Worm (Caenorhabditis elegans): ENCODE results near the gene C18D11.3.
A peak's percentile ranks its signal among the peaks of the same experiment; 100 is the strongest.

C18D11.3 gene

DNA sequence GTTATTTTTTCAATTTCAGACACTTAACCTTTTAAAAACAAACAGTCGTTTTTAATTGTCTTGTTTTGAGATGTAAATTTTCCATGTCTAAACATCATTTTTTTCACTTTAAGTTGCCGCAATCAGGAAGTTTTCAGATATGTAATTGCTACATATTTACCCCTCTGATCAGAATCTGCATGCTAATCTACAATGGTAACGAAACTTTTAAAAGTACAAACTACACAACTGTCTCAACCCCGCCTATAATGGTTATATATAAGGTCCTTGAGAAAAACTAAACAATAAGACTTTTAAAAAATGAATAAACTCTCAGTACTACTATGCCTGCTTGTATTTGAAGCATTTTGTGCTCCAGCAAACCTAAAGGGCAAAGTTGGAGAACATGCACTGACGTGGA is 14.4 kb upstream of the C18D11.3 start, which contains the start of gene C18D11.9:
TSS of gene C18D11.9 (plus strand) at position 301 of the 400 bp plus-strand sequence.
- TF ChIP-seq efl-1 (optimal IDR thresholded peaks at IDR 0.05) (no peak), efl-1 (GFP tag; optimal IDR thresholded peaks at IDR 0.05 in 1 of 2) (peak in 1 of 2 experiments; percentile 31), ets-5 (GFP tag; IDR thresholded peaks at IDR 0.05) (no peak), nhr-11 (tag; optimal IDR thresholded peaks at IDR 0.05) (no peak)

DNA sequence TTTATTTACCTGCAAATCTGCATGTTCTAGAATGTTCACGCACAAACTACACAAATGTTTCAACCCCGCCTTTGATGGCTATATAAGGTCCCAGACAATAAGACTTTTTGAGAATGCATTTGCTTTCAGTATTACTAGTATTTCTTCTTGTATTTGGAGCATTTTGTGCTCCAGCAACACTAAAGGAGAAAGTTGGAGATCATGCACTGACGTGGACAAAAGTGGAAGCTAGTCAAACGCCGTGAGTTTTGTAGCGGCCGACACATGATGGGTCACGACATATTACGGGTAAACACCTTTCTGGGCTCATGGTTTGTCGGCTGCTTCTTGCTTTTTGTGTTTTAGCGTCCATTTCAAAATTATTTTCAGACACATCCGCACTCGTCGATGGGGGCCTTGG is 12.8 kb upstream of the C18D11.3 start, which contains the start of gene C18D11.6:
TSS of gene C18D11.6 (plus strand) at position 110 of the 400 bp plus-strand sequence.
- TF ChIP-seq unc-86 (tag; optimal IDR thresholded peaks at IDR 0.05) (no peak), pag-3 (tag; optimal IDR thresholded peaks at IDR 0.05; ENCODE audit: borderline replicate concordance, insufficient read depth) (no peak), tlp-1 (tag; optimal IDR thresholded peaks at IDR 0.05) (no peak), grh-1 (GFP tag; IDR thresholded peaks at IDR 0.05) (no peak), lin-35 (GFP tag; optimal IDR thresholded peaks at IDR 0.05) (no peak), mab-9 (GFP tag; IDR thresholded peaks at IDR 0.05) (no peak), dsc-1 (tag; optimal IDR thresholded peaks at IDR 0.05) (no peak), sptf-1 (tag; optimal IDR thresholded peaks at IDR 0.05) (no peak), pax-3 (tag; optimal IDR thresholded peaks at IDR 0.05) (no peak), rnt-1 (tag; optimal IDR thresholded peaks at IDR 0.05) (no peak), dpl-1 (GFP tag; optimal IDR thresholded peaks at IDR 0.05) (no peak), efl-1 (optimal IDR thresholded peaks at IDR 0.05) (no peak), efl-1 (GFP tag; optimal IDR thresholded peaks at IDR 0.05 in 1 of 2) (peak in 1 of 2 experiments; percentile 64), nhr-85 (tag) (peak; percentile 81)

DNA sequence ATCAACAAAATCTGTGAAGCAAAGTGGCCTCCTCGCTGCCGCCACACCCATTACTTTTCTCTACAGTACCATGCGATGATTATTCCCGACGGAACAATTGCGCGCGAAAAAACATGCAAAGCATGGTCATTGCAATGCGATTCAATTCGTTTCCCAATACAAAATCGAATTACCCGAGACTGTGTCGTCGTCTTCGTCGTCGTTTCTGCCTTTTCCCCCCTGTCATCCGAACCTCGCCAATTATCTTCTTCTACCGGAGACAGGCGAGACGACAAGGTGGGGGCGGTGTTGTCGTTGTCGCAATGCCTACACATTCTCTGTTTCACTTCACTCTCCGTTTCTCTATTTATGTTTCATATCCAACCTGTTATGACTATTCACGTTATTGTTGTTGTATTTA is 11.4 kb upstream of the C18D11.3 start:
- TF ChIP-seq mdl-1 (tag; optimal IDR thresholded peaks at IDR 0.05) (peak in 1 of 2 experiments; percentile 24), nhr-76 (tag; optimal IDR thresholded peaks at IDR 0.05) (no peak), unc-30 (tag; optimal IDR thresholded peaks at IDR 0.05) (no peak), dsc-1 (tag; optimal IDR thresholded peaks at IDR 0.05) (no peak), ceh-88 (GFP tag; IDR thresholded peaks at IDR 0.05) (no peak), snu-23 (GFP tag; optimal IDR thresholded peaks at IDR 0.05) (peak; percentile 61), lin-35 (GFP tag; optimal IDR thresholded peaks at IDR 0.05) (peak; percentile 18 to 48), egl-13 (tag; optimal IDR thresholded peaks at IDR 0.05) (no peak), nhr-20 (tag; optimal IDR thresholded peaks at IDR 0.05) (peak; percentile 42), elt-3 (tag; optimal IDR thresholded peaks at IDR 0.05) (peak in 1 of 6 experiments; percentile 62), efl-1 (optimal IDR thresholded peaks at IDR 0.05) (peak; percentile 16 to 22), efl-1 (GFP tag; optimal IDR thresholded peaks at IDR 0.05 in 1 of 2) (no peak), fkh-4 (tag; optimal IDR thresholded peaks at IDR 0.05; ENCODE audit: borderline replicate concordance) (no peak), mep-1 (tag; optimal IDR thresholded peaks at IDR 0.05) (peak; percentile 67), lin-14 (GFP tag; optimal IDR thresholded peaks at IDR 0.05) (peak; percentile 80), alr-1 (tag; optimal IDR thresholded peaks at IDR 0.05; ENCODE audit: borderline replicate concordance) (no peak), blmp-1 (tag; optimal IDR thresholded peaks at IDR 0.05) (peak; percentile 93), lsy-2 (tag; optimal IDR thresholded peaks at IDR 0.05) (peak in 1 of 2 experiments; percentile 64), nhr-71 (tag; optimal IDR thresholded peaks at IDR 0.05) (peak; percentile 39), ceh-8 (GFP tag; optimal IDR thresholded peaks at IDR 0.05) (peak; percentile 17), C16A3.4 (tag; optimal IDR thresholded peaks at IDR 0.05) (peak; percentile 15), nhr-85 (tag) (peak; percentile 83), pag-3 (tag; optimal IDR thresholded peaks at IDR 0.05; ENCODE audit: borderline replicate concordance, insufficient read depth) (no peak), hlh-17 (GFP tag; optimal IDR thresholded peaks at IDR 0.05; ENCODE audit: borderline replicate concordance) (no peak), snpc-4 (tag; optimal IDR thresholded peaks at IDR 0.05) (peak; percentile 31), hpl-2 (GFP tag; optimal IDR thresholded peaks at IDR 0.05) (no peak), lin-39 (tag; optimal IDR thresholded peaks at IDR 0.05) (no peak), isw-1 (GFP tag; IDR thresholded peaks at IDR 0.05) (no peak), nhr-28 (tag; optimal IDR thresholded peaks at IDR 0.05) (no peak), ets-5 (GFP tag; IDR thresholded peaks at IDR 0.05) (no peak), C04F5.9 (tag; optimal IDR thresholded peaks at IDR 0.05) (no peak), nhr-77 (tag; optimal IDR thresholded peaks at IDR 0.05) (no peak), dpl-1 (GFP tag; optimal IDR thresholded peaks at IDR 0.05) (peak; percentile 26 to 43 (median 31)), nhr-90 (tag; optimal IDR thresholded peaks at IDR 0.05; ENCODE audit: poor library complexity) (peak; percentile 37), ztf-11 (tag; optimal IDR thresholded peaks at IDR 0.05) (no peak)
